Fruit fly (Drosophila melanogaster) whole organism, prepupa: Measurements from ENCODE around the gene Ogdh.
A peak's percentile ranks its signal among the peaks of the same experiment; 100 is the strongest.

Experiments
- Blimp-1 ChIP-seq: fragments of 200-800 bp; sonication (Bioruptor generic); optimal IDR thresholded peaks from 3 replicates; lab custom pipeline; 2017; ENCODE audit warnings: missing biosample characterization, missing genetic modification characterization, mild to moderate bottlenecking, moderate library complexity, missing genetic modification reagents
- CG10631 ChIP-seq: fragments of 200-800 bp; sonication (Bioruptor generic); optimal IDR thresholded peaks from 2 replicates; lab custom pipeline; 2016; ENCODE audit warnings: missing biosample characterization, missing genetic modification characterization
- CG10669 ChIP-seq: fragments of 200-800 bp; sonication (Bioruptor generic); optimal IDR thresholded peaks from 3 replicates; lab custom pipeline; 2018; ENCODE audit warnings: missing biosample characterization, mild to moderate bottlenecking, missing genetic modification characterization, moderate library complexity
- CG11762 ChIP-seq: fragments of 200-800 bp; sonication (Bioruptor generic); optimal IDR thresholded peaks from 3 replicates; lab custom pipeline; 2016; ENCODE audit warnings: missing biosample characterization, missing genetic modification characterization; ENCODE audit not compliant: insufficient read depth
- CG11902 ChIP-seq: fragments of 200-800 bp; sonication (Bioruptor generic); optimal IDR thresholded peaks from 3 replicates; lab custom pipeline; 2016; ENCODE audit warnings: missing biosample characterization, missing genetic modification characterization
- CG15336 ChIP-seq: fragments of 200-800 bp; sonication (Bioruptor generic); IDR thresholded peaks from 2 replicates; pipeline ENCODE4 v1.3.6; 2022; ENCODE audit warnings: missing biosample characterization, missing genetic modification characterization
- CG1621 ChIP-seq: fragments of 200-800 bp; sonication (Bioruptor generic); optimal IDR thresholded peaks from 3 replicates; lab custom pipeline; 2018; ENCODE audit warnings: missing biosample characterization, mild to moderate bottlenecking, missing genetic modification characterization
- CG16779 ChIP-seq: fragments of 200-800 bp; sonication (Bioruptor generic); optimal IDR thresholded peaks from 3 replicates; lab custom pipeline; 2017; ENCODE audit warnings: missing biosample characterization, mild to moderate bottlenecking, missing genetic modification characterization
- CG3032 ChIP-seq: fragments of 200-800 bp; optimal IDR thresholded peaks from 2 replicates; lab custom pipeline; 2019; ENCODE audit warnings: missing biosample characterization, mild to moderate bottlenecking, missing genetic modification characterization, moderate library complexity
- CG31627 ChIP-seq: fragments of 200-800 bp; sonication (Bioruptor generic); optimal IDR thresholded peaks from 3 replicates; lab custom pipeline; 2016; ENCODE audit warnings: missing biosample characterization, missing genetic modification characterization
- CG32006 ChIP-seq: fragments of 200-800 bp; sonication (Bioruptor generic); optimal IDR thresholded peaks from 3 replicates; lab custom pipeline; 2017; ENCODE audit warnings: missing biosample characterization, mild to moderate bottlenecking, missing genetic modification characterization
- CG34406 ChIP-seq: fragments of 200-800 bp; sonication (Bioruptor generic); optimal IDR thresholded peaks from 3 replicates; lab custom pipeline; 2016; ENCODE audit warnings: missing biosample characterization, missing genetic modification characterization
- CG3919 ChIP-seq: fragments of 200-800 bp; sonication (Bioruptor generic); optimal IDR thresholded peaks from 3 replicates; lab custom pipeline; 2016; ENCODE audit warnings: missing biosample characterization, missing genetic modification characterization
- CG6163 ChIP-seq: fragments of 200-800 bp; sonication (Bioruptor generic); IDR thresholded peaks from 3 replicates; pipeline ENCODE4 v1.3.6; 2022; ENCODE audit warnings: missing biosample characterization, missing genetic modification characterization
- CG6276 ChIP-seq: fragments of 200-800 bp; sonication (Bioruptor generic); optimal IDR thresholded peaks from 2 replicates; lab custom pipeline; 2017; ENCODE audit warnings: missing biosample characterization, mild to moderate bottlenecking, missing genetic modification characterization
- CG6808 ChIP-seq: fragments of 200-800 bp; sonication (Bioruptor generic); optimal IDR thresholded peaks from 3 replicates; lab custom pipeline; 2017; ENCODE audit warnings: missing biosample characterization, missing genetic modification characterization, mild to moderate bottlenecking, moderate library complexity, missing genetic modification reagents
- CG6854 ChIP-seq: fragments of 200-800 bp; sonication (Bioruptor generic); optimal IDR thresholded peaks from 2 replicates; lab custom pipeline; 2017; ENCODE audit warnings: missing biosample characterization, mild to moderate bottlenecking, missing genetic modification characterization
- CG7368 ChIP-seq: fragments of 200-800 bp; sonication (Bioruptor generic); optimal IDR thresholded peaks from 3 replicates; lab custom pipeline; 2016; ENCODE audit warnings: missing biosample characterization, missing genetic modification characterization
- CG8119 ChIP-seq: fragments of 200-800 bp; sonication (Bioruptor generic); IDR thresholded peaks from 3 replicates; pipeline ENCODE4 v1.3.6; 2022; ENCODE audit warnings: missing biosample characterization, missing genetic modification characterization
- CG9139 ChIP-seq: fragments of 200-800 bp; sonication (Bioruptor generic); optimal IDR thresholded peaks from 3 replicates; lab custom pipeline; 2017; ENCODE audit warnings: missing biosample characterization, mild to moderate bottlenecking, missing genetic modification characterization
- Eip75B ChIP-seq: fragments of 200-800 bp; sonication (Bioruptor generic); optimal IDR thresholded peaks from 3 replicates; lab custom pipeline; 2016; ENCODE audit warnings: missing biosample characterization, missing genetic modification characterization
- Eip78C ChIP-seq: fragments of 200-800 bp; sonication (Bioruptor generic); peaks from one replicate; lab custom pipeline; 2016; ENCODE audit warnings: missing biosample characterization, missing genetic modification characterization
- Ets21C ChIP-seq: fragments of 200-800 bp; sonication (Bioruptor generic); optimal IDR thresholded peaks from 3 replicates; lab custom pipeline; 2016; ENCODE audit warnings: missing biosample characterization, missing genetic modification characterization
- Ets96B ChIP-seq: fragments of 200-800 bp; optimal IDR thresholded peaks from 2 replicates; lab custom pipeline; 2019; ENCODE audit warnings: missing biosample characterization, mild to moderate bottlenecking, missing genetic modification characterization, moderate library complexity
- Gug ChIP-seq: fragments of 200-800 bp; sonication (Bioruptor generic); IDR thresholded peaks from 2 replicates; pipeline ENCODE4 v1.3.6; 2022; ENCODE audit warnings: missing biosample characterization, missing genetic modification characterization
- Hr38 ChIP-seq: sonication (Bioruptor generic); optimal IDR thresholded peaks from 2 replicates; lab custom pipeline; 2016; ENCODE audit warnings: missing biosample characterization, missing genetic modification characterization
- Hr4 ChIP-seq: fragments of 200-800 bp; sonication (Bioruptor generic); optimal IDR thresholded peaks from 3 replicates; lab custom pipeline; 2016; ENCODE audit warnings: missing biosample characterization, missing genetic modification characterization
- Met ChIP-seq: fragments of 200-800 bp; sonication (Bioruptor generic); optimal IDR thresholded peaks from 3 replicates; lab custom pipeline; 2016; ENCODE audit warnings: missing biosample characterization, missing genetic modification characterization
- OdsH ChIP-seq: fragments of 200-800 bp; sonication (Bioruptor generic); optimal IDR thresholded peaks from 3 replicates; lab custom pipeline; 2016; ENCODE audit warnings: missing biosample characterization, missing genetic modification characterization
- Smox ChIP-seq: fragments of 200-800 bp; sonication (Bioruptor generic); optimal IDR thresholded peaks from 3 replicates; lab custom pipeline; 2016; ENCODE audit warnings: missing biosample characterization, missing genetic modification characterization
- Sox102F ChIP-seq: fragments of 200-800 bp; sonication (Bioruptor generic); optimal IDR thresholded peaks from 2 replicates; lab custom pipeline; 2016; ENCODE audit warnings: missing biosample characterization, mild to moderate bottlenecking, missing genetic modification characterization
- Sox14 ChIP-seq: fragments of 200-800 bp; sonication (Bioruptor generic); optimal IDR thresholded peaks from 3 replicates; lab custom pipeline; 2016; ENCODE audit warnings: missing biosample characterization, missing genetic modification characterization
- achi ChIP-seq: fragments of 200-800 bp; sonication (Bioruptor generic); optimal IDR thresholded peaks from 3 replicates; lab custom pipeline; 2016; ENCODE audit warnings: missing biosample characterization, missing genetic modification characterization
- acj6 ChIP-seq: fragments of 200-800 bp; sonication (Bioruptor generic); optimal IDR thresholded peaks from 3 replicates; lab custom pipeline; 2016; ENCODE audit warnings: missing biosample characterization, missing genetic modification characterization
- cyc ChIP-seq: fragments of 200-800 bp; sonication (Bioruptor generic); optimal IDR thresholded peaks from 3 replicates; lab custom pipeline; 2016; ENCODE audit warnings: missing biosample characterization, missing genetic modification characterization
- dac ChIP-seq: fragments of 200-800 bp; sonication (Bioruptor generic); optimal IDR thresholded peaks from 2 replicates; lab custom pipeline; 2017; ENCODE audit warnings: missing biosample characterization, mild to moderate bottlenecking, missing genetic modification characterization
- dsx ChIP-seq: fragments of 200-800 bp; optimal IDR thresholded peaks from 3 replicates; lab custom pipeline; 2019; ENCODE audit warnings: missing biosample characterization, mild to moderate bottlenecking, missing genetic modification characterization, moderate library complexity; ENCODE audit not compliant: poor library complexity, severe bottlenecking
- eg ChIP-seq: fragments of 200-800 bp; sonication (Bioruptor generic); IDR thresholded peaks from 3 replicates; pipeline ENCODE4 v1.3.6; 2022; ENCODE audit warnings: missing biosample characterization, missing genetic modification characterization
- fd59A ChIP-seq: fragments of 200-800 bp; sonication (Bioruptor generic); optimal IDR thresholded peaks from 2 replicates; lab custom pipeline; 2017; ENCODE audit warnings: missing biosample characterization, mild to moderate bottlenecking, missing genetic modification characterization, missing genetic modification reagents
- fd85E ChIP-seq: fragments of 200-800 bp; sonication (Bioruptor generic); optimal IDR thresholded peaks from 3 replicates; lab custom pipeline; 2016; ENCODE audit warnings: missing biosample characterization, missing genetic modification characterization
- fkh ChIP-seq: fragments of 200-800 bp; sonication (Bioruptor generic); optimal IDR thresholded peaks from 3 replicates; lab custom pipeline; 2017; ENCODE audit warnings: missing biosample characterization, mild to moderate bottlenecking, missing genetic modification characterization, moderate library complexity
- lz ChIP-seq: fragments of 200-800 bp; sonication (Bioruptor generic); optimal IDR thresholded peaks from 3 replicates; lab custom pipeline; 2016; ENCODE audit warnings: missing biosample characterization, missing genetic modification characterization
- net ChIP-seq: fragments of 200-800 bp; sonication (Bioruptor generic); optimal IDR thresholded peaks from 3 replicates; lab custom pipeline; 2016; ENCODE audit warnings: missing biosample characterization, missing genetic modification characterization
- pdm3 ChIP-seq: fragments of 200-800 bp; sonication (Bioruptor generic); optimal IDR thresholded peaks from 3 replicates; lab custom pipeline; 2016; ENCODE audit warnings: missing biosample characterization, missing genetic modification characterization
- salr ChIP-seq, 2 experiments: fragments of 200-800 bp; sonication (Bioruptor generic); optimal IDR thresholded peaks; 3 replicates each; lab custom pipeline; 2016 to 2018; ENCODE audit warnings: missing biosample characterization in 2 of 2, missing genetic modification characterization in 2 of 2, mild to moderate bottlenecking in 1 of 2
- spab ChIP-seq: fragments of 200-800 bp; sonication (Bioruptor generic); optimal IDR thresholded peaks from 2 replicates; lab custom pipeline; 2017; ENCODE audit warnings: missing biosample characterization, mild to moderate bottlenecking, missing genetic modification characterization, missing genetic modification reagents
- ss ChIP-seq, 2 experiments: fragments of 200-800 bp; sonication (Bioruptor generic); optimal IDR thresholded peaks; 2 replicates in 1 of 2; 3 replicates in 1 of 2; lab custom pipeline; 2017 to 2018; ENCODE audit warnings: mild to moderate bottlenecking in 2 of 2, missing biosample characterization in 2 of 2, missing genetic modification characterization in 2 of 2, moderate library complexity in 1 of 2
- svp ChIP-seq: fragments of 200-800 bp; sonication (Bioruptor generic); peaks from one replicate; lab custom pipeline; 2016; ENCODE audit warnings: missing biosample characterization, missing genetic modification characterization
- topi ChIP-seq: fragments of 200-800 bp; sonication (Bioruptor generic); optimal IDR thresholded peaks from 3 replicates; lab custom pipeline; 2016; ENCODE audit warnings: missing biosample characterization, missing genetic modification characterization
- vri ChIP-seq: fragments of 200-800 bp; sonication (Bioruptor generic); optimal IDR thresholded peaks from 3 replicates; lab custom pipeline; 2016; ENCODE audit warnings: missing biosample characterization, mild to moderate bottlenecking, missing genetic modification characterization

Ogdh gene

dm6 chr3L:17009715-17010491 is 55.3 kb downstream of the Ogdh start:
- TF ChIP-seq CG10631 (GFP tag; lab: Kevin White, UChicago) (no peak), Ets96B (tag; lab: Kevin White, UChicago) (no peak), CG1621 (peak; percentile 67), dsx (GFP tag; lab: Kevin White, UChicago) (peak; percentile 41), CG6854 (GFP tag; lab: Kevin White, UChicago) (peak; percentile 43), Gug (peak; percentile 46), Hr38 (GFP tag; lab: Kevin White, UChicago) (no peak), cyc (GFP tag; lab: Kevin White, UChicago) (peak; percentile 15), svp (peak; percentile 97), CG3032 (tag; lab: Kevin White, UChicago) (no peak), Eip75B (GFP tag; lab: Kevin White, UChicago) (peak; percentile 56), eg (GFP tag; lab: Robert Waterston, UW) (peak; percentile 29), CG3919 (GFP tag; lab: Kevin White, UChicago) (peak; percentile 1), acj6 (peak; percentile 29), CG8119 (no peak; the same call in 2 of the 3 replicates), Ets21C (GFP tag; lab: Kevin White, UChicago) (no peak), achi (GFP tag; lab: Kevin White, UChicago) (no peak), CG9139 (GFP tag; lab: Kevin White, UChicago) (peak; percentile 49), CG6276 (GFP tag; lab: Kevin White, UChicago) (no peak), Sox102F (GFP tag; lab: Kevin White, UChicago) (peak; percentile 6), Eip78C (GFP tag; lab: Kevin White, UChicago) (peak; percentile 70), Smox (GFP tag; lab: Kevin White, UChicago) (peak; percentile 47), fkh (GFP tag; lab: Kevin White, UChicago) (peak; percentile 99), net (GFP tag; lab: Kevin White, UChicago) (no peak), CG6163 (GFP tag; lab: Robert Waterston, UW) (peak; percentile 35), OdsH (peak; percentile 56), Sox14 (GFP tag; lab: Kevin White, UChicago) (peak; percentile 75), fd59A (no peak), vri (peak; percentile 100), CG15336 (no peak), spab (GFP tag; lab: Kevin White, UChicago) (no peak), CG32006 (GFP tag; lab: Kevin White, UChicago) (peak; percentile 26), salr (GFP tag; optimal IDR thresholded peaks at IDR 0.05; lab: Kevin White, UChicago) (peak in 1 of 2 experiments; percentile 14), CG11762 (GFP tag; lab: Kevin White, UChicago) (no peak), topi (GFP tag; lab: Kevin White, UChicago) (peak; percentile 29), dac (GFP tag; lab: Kevin White, UChicago) (no peak), CG31627 (GFP tag; lab: Kevin White, UChicago) (peak; percentile 46), Met (GFP tag; lab: Kevin White, UChicago) (peak; percentile 32), CG6808 (GFP tag; lab: Kevin White, UChicago) (no peak), CG7368 (no peak), CG10669 (GFP tag; lab: Kevin White, UChicago) (peak; percentile 34), CG11902 (GFP tag; lab: Kevin White, UChicago) (peak; percentile 12), CG34406 (GFP tag; lab: Kevin White, UChicago) (peak; percentile 45), pdm3 (GFP tag; lab: Kevin White, UChicago) (peak; percentile 26), fd85E (no peak), Blimp-1 (GFP tag; lab: Kevin White, UChicago) (peak; percentile 30), CG16779 (peak; percentile 29), Hr4 (GFP tag; lab: Kevin White, UChicago) (peak; percentile 42), ss (GFP tag; optimal IDR thresholded peaks at IDR 0.05; lab: Kevin White, UChicago) (peak; percentile 54 to 62), lz (GFP tag; lab: Kevin White, UChicago) (peak; percentile 48)
